Worm (Caenorhabditis elegans): Measurements from ENCODE around the gene btf-1.

- TF ChIP-seq zip-11 (GFP tag; IDR thresholded peaks at IDR 0.05) (no peak), mdl-1 (tag; optimal IDR thresholded peaks at IDR 0.05) (no peak), fkh-10 (GFP tag; optimal IDR thresholded peaks at IDR 0.05) (no peak), lin-39 (tag; optimal IDR thresholded peaks at IDR 0.05) (no peak), fos-1 (tag; optimal IDR thresholded peaks at IDR 0.05) (no peak), nhr-41 (GFP tag; IDR thresholded peaks at IDR 0.05) (no peak), egl-43 (GFP tag; IDR thresholded peaks at IDR 0.05) (no peak), skn-1 (tag; optimal IDR thresholded peaks at IDR 0.05) (no peak), sdz-12 (GFP tag; optimal IDR thresholded peaks at IDR 0.05) (no peak), ama-1 (optimal IDR thresholded peaks at IDR 0.05) (no peak), pha-4 (GFP tag; IDR thresholded peaks at IDR 0.05) (no peak), pha-4 (tag; optimal IDR thresholded peaks at IDR 0.05) (no peak), lim-7 (GFP tag; IDR thresholded peaks at IDR 0.05) (no peak)
These were observed 25.5 kb upstream of the btf-1 start for ce11 chrII:13174435-13174834.

All from whole organism, L4 larva.